Worm (Caenorhabditis elegans): ENCODE measurements around the gene rad-23.

rad-23 gene

ce11 chrII:11634681-11635527 lies 17.6 kb downstream of the rad-23 start (continued):
- TF ChIP-seq pqm-1 (tag; optimal IDR thresholded peaks at IDR 0.05) (no peak), nhr-85 (tag) (peak; percentile 86), grh-1 (GFP tag; IDR thresholded peaks at IDR 0.05) (peak; percentile 49), nhr-90 (tag; optimal IDR thresholded peaks at IDR 0.05; ENCODE audit: poor library complexity) (peak; percentile 56), fkh-8 (tag; optimal IDR thresholded peaks at IDR 0.05) (peak; percentile 63), ztf-11 (tag; optimal IDR thresholded peaks at IDR 0.05) (peak in 1 of 2 experiments; percentile 61), unc-130 (tag; optimal IDR thresholded peaks at IDR 0.05) (peak; percentile 64), irx-1 (tag; optimal IDR thresholded peaks at IDR 0.05) (peak; percentile 23), unc-86 (tag; optimal IDR thresholded peaks at IDR 0.05) (peak; percentile 63), aly-2 (tag; optimal IDR thresholded peaks at IDR 0.05) (no peak), zag-1 (tag; optimal IDR thresholded peaks at IDR 0.05) (no peak), unc-98 (GFP tag; IDR thresholded peaks at IDR 0.05) (no peak), lin-15B (tag; optimal IDR thresholded peaks at IDR 0.05) (no peak), rnt-1 (tag; optimal IDR thresholded peaks at IDR 0.05) (peak; percentile 81), nhr-12 (tag; optimal IDR thresholded peaks at IDR 0.05) (no peak), nhr-20 (tag; optimal IDR thresholded peaks at IDR 0.05) (peak; percentile 81), C16A3.4 (tag; optimal IDR thresholded peaks at IDR 0.05) (peak; percentile 58), lin-39 (tag; optimal IDR thresholded peaks at IDR 0.05) (no peak), nhr-237 (tag; optimal IDR thresholded peaks at IDR 0.05) (no peak), aha-1 (tag; optimal IDR thresholded peaks at IDR 0.05) (no peak), sptf-1 (tag; optimal IDR thresholded peaks at IDR 0.05) (no peak), unc-30 (tag; optimal IDR thresholded peaks at IDR 0.05) (no peak), efl-1 (optimal IDR thresholded peaks at IDR 0.05) (peak; percentile 48 to 54), efl-1 (GFP tag; optimal IDR thresholded peaks at IDR 0.05 in 1 of 2) (peak; percentile 56 to 91), alr-1 (tag; optimal IDR thresholded peaks at IDR 0.05; ENCODE audit: borderline replicate concordance) (no peak), egl-13 (tag; optimal IDR thresholded peaks at IDR 0.05) (peak; percentile 63), dsc-1 (tag; optimal IDR thresholded peaks at IDR 0.05) (peak; percentile 42), nhr-71 (tag; optimal IDR thresholded peaks at IDR 0.05) (peak; percentile 84), hlh-17 (GFP tag; optimal IDR thresholded peaks at IDR 0.05; ENCODE audit: borderline replicate concordance) (no peak), snu-23 (GFP tag; optimal IDR thresholded peaks at IDR 0.05) (peak; percentile 83), lir-3 (tag; optimal IDR thresholded peaks at IDR 0.05; ENCODE audit: poor library complexity) (peak; percentile 29), jun-1 (tag; optimal IDR thresholded peaks at IDR 0.05) (peak; percentile 86), ztf-4 (tag; optimal IDR thresholded peaks at IDR 0.05) (peak; percentile 83), hlh-4 (tag; optimal IDR thresholded peaks at IDR 0.05) (no peak), C34B4.2 (tag; optimal IDR thresholded peaks at IDR 0.05) (peak; percentile 36), xbp-1 (tag; optimal IDR thresholded peaks at IDR 0.05) (peak; percentile 98), dpl-1 (GFP tag; optimal IDR thresholded peaks at IDR 0.05) (peak; percentile 8 to 24 (median 12)), zip-4 (GFP tag; optimal IDR thresholded peaks at IDR 0.05) (peak; percentile 31), isw-1 (GFP tag; IDR thresholded peaks at IDR 0.05) (0 out of 2 replicates have a peak, but pooled peaks have one; percentile 6), mep-1 (tag; optimal IDR thresholded peaks at IDR 0.05) (peak; percentile 36), nhr-47 (tag; optimal IDR thresholded peaks at IDR 0.05) (peak; percentile 78), fkh-10 (GFP tag; optimal IDR thresholded peaks at IDR 0.05) (peak; percentile 67), nhr-28 (tag; optimal IDR thresholded peaks at IDR 0.05) (no peak), skn-1 (tag; optimal IDR thresholded peaks at IDR 0.05) (peak; percentile 67), unc-62 (GFP tag; optimal IDR thresholded peaks at IDR 0.05) (no peak), nhr-76 (tag; optimal IDR thresholded peaks at IDR 0.05) (no peak), hpl-2 (GFP tag; optimal IDR thresholded peaks at IDR 0.05) (no peak), Y116A8C.19 (tag; optimal IDR thresholded peaks at IDR 0.05; ENCODE audit: borderline replicate concordance) (no peak), blmp-1 (tag; optimal IDR thresholded peaks at IDR 0.05) (peak; percentile 11), lin-35 (GFP tag; optimal IDR thresholded peaks at IDR 0.05) (peak; percentile 57 to 66), ceh-8 (GFP tag; optimal IDR thresholded peaks at IDR 0.05) (peak; percentile 65)
